Worm (Caenorhabditis elegans): Measurements from ENCODE around the gene taf-6.2.

taf-6.2 gene

DNA sequence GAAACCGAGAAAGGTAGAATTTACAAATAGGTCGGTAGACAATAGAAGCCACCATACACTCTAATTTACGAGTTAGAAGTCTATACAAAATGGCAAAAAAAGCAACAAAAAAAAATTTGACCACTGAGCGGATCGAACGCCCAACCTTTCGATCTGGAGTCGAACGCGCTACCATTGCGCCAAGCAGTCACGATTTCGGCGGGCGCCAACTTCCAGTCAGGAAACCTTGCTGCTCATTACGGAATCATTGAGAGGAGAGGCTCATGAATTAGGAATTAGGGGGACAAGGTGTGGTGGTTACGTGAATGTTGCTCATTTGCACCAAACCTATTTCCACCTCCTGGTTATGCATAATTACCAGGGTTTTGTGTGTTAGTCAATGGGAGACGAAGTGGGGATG is 12.8 kb downstream of the taf-6.2 start:
- no peak for TF ChIP-seq nhr-232 (tag; optimal IDR thresholded peaks at IDR 0.05)
- peak; percentile 15 for TF ChIP-seq ceh-31 (tag; optimal IDR thresholded peaks at IDR 0.05)
- TF ChIP-seq ceh-22 (tag; optimal IDR thresholded peaks at IDR 0.05), result no peak

DNA sequence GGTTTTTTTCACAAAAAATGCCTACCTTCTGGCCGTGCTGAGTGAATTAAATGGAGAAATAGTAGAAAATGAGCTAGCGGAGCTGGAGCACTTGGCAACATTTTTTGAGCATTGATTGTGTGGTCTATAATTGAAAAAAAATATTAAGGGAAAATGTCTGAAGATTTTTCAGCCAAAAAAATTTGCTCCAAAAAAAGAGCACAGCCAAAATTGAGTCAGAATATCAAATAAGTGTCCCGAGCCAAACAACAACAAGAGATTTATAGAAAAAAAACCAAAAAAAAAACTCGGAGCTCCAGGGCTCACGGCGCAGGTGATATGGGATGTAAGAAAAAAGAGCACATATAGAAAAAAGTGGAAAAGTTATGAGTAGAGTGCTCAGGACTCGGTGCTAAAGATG is 25.9 kb downstream of the taf-6.2 start, which contains the start of gene fmil-1:
fmil-1 (minus strand) TSS at position 101 of the 400 bp plus-strand sequence.
- TF ChIP-seq ceh-19 (GFP tag; optimal IDR thresholded peaks at IDR 0.05) (no peak), odd-2 (tag; optimal IDR thresholded peaks at IDR 0.05) (no peak), pha-2 (tag; optimal IDR thresholded peaks at IDR 0.05) (no peak), mec-3 (tag; optimal IDR thresholded peaks at IDR 0.05; ENCODE audit: borderline replicate concordance) (no peak), npax-4 (tag; optimal IDR thresholded peaks at IDR 0.05) (no peak), ztf-16 (tag; optimal IDR thresholded peaks at IDR 0.05) (no peak), ceh-24 (tag; optimal IDR thresholded peaks at IDR 0.05) (no peak), eyg-1 (tag; optimal IDR thresholded peaks at IDR 0.05) (no peak), zip-5 (tag; optimal IDR thresholded peaks at IDR 0.05) (no peak), ets-4 (tag; optimal IDR thresholded peaks at IDR 0.05) (no peak), unc-86 (tag; optimal IDR thresholded peaks at IDR 0.05) (no peak), fax-1 (tag; optimal IDR thresholded peaks at IDR 0.05) (no peak), lim-6 (tag; optimal IDR thresholded peaks at IDR 0.05) (no peak), unc-42 (tag; optimal IDR thresholded peaks at IDR 0.05) (no peak), pros-1 (tag; optimal IDR thresholded peaks at IDR 0.05) (no peak), hlh-30 (tag; optimal IDR thresholded peaks at IDR 0.05; ENCODE audit: insufficient read depth) (no peak), sdc-2 (tag; optimal IDR thresholded peaks at IDR 0.05) (no peak)

DNA sequence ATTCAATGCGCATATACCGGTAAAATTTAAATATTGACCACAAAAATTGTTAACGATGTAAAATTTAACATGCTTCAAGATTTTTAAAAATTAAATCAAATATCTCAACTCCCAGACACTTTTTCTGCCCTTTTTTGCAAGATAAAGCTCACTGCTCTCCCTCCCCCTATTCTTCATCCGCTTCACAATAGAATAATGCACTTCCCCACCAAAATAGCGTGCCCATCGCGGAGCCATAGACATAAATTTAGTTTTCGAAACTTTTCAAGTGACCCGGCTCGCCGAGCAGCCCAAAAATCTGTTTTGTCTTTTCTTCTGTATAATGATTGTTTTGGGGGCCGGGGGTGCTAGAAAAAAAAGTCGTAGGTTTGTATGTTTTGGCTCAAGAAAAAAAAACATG is 26.7 kb downstream of the taf-6.2 start:
- TF ChIP-seq ceh-34 (tag; optimal IDR thresholded peaks at IDR 0.05), result no peak
- TF ChIP-seq unc-42 (tag; optimal IDR thresholded peaks at IDR 0.05), result peak; percentile 82

DNA sequence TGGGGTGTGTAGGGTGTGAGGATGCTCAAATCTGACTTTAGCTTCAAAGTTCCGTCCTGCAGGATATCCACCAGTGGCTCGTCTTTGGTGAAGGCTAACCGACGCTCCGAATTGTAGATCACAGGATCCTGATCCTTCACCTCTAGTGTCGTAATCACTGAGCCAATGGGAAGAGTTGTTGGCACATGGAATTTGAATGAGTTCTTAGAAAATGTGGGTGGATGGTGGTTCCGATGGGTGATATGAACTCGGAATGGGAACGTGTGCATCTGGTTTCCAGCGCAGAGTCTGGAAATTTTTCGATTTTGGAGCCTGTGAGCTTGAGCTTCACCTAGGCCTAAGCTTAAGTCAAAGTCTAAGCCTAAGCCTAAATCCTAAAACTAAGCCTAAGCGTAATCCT is 28.0 kb downstream of the taf-6.2 start:
- no peak for TF ChIP-seq pha-2 (tag; optimal IDR thresholded peaks at IDR 0.05)
- no peak for TF ChIP-seq C38D4.7 (GFP tag; optimal IDR thresholded peaks at IDR 0.05)
- TF ChIP-seq madf-2 (tag; optimal IDR thresholded peaks at IDR 0.05), result no peak

DNA sequence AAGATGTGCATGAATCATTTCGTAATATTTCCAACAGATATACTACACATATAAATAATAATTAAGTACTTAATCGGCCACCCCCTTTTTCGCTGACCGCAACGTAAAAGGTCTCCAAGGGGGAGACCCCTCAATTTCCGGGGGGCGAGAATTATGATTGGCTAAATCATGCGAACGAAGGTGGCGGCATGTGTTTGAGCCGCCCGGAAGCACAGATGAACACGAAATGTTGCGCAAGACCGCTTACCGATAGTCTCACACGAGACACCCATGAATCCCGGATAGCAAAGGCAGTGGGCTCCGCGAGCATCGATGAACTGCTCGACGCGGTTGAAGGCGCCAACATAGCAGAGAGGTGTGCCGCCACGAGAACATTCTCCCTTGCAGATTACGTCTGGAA is 29.4 kb downstream of the taf-6.2 start:
- no peak for TF ChIP-seq nfya-1 (tag; optimal IDR thresholded peaks at IDR 0.05)
- TF ChIP-seq rnt-1 (tag; optimal IDR thresholded peaks at IDR 0.05), result no peak
- no peak for TF ChIP-seq zip-5 (tag; optimal IDR thresholded peaks at IDR 0.05)
- no peak for TF ChIP-seq ceh-6 (GFP tag; optimal IDR thresholded peaks at IDR 0.05)
- no peak for TF ChIP-seq ceh-22 (tag; optimal IDR thresholded peaks at IDR 0.05)
- TF ChIP-seq pax-1 (tag; optimal IDR thresholded peaks at IDR 0.05), result no peak
- no peak for TF ChIP-seq fax-1 (tag; optimal IDR thresholded peaks at IDR 0.05)
- TF ChIP-seq ceh-31 (tag; optimal IDR thresholded peaks at IDR 0.05), result no peak
- no peak for TF ChIP-seq che-1 (tag; optimal IDR thresholded peaks at IDR 0.05)

DNA sequence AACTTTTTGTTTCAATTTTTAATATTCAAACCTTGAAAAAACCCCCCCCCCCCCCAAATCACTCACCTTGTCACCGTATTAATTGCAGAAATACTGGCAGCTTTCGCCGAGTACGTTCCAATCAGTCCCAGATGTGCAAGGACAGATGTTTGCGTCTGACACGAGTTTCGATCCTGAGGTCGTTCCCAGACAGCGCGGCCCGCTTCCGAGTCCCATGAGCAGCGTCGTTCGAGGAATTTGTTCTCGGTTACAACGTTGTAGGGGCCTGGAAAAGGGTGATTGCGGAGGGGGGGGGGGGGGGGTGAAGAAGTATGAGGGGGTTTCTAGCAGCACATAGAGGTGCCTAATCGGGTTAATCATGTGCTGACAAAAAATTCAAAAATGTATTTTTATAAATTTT is 31.7 kb downstream of the taf-6.2 start:
- TF ChIP-seq pag-3 (tag; optimal IDR thresholded peaks at IDR 0.05; ENCODE audit: borderline replicate concordance), result no peak
- no peak for TF ChIP-seq eyg-1 (tag; optimal IDR thresholded peaks at IDR 0.05)
- TF ChIP-seq ceh-34 (tag; optimal IDR thresholded peaks at IDR 0.05), result no peak
- no peak for TF ChIP-seq ceh-24 (tag; optimal IDR thresholded peaks at IDR 0.05)
- TF ChIP-seq elt-4 (tag; optimal IDR thresholded peaks at IDR 0.05), result no peak
- TF ChIP-seq K09A11.1 (tag; optimal IDR thresholded peaks at IDR 0.05; ENCODE audit: insufficient read depth), result no peak
- TF ChIP-seq ahr-1 (tag; optimal IDR thresholded peaks at IDR 0.05), result no peak
- TF ChIP-seq ref-2 (tag; optimal IDR thresholded peaks at IDR 0.05), result no peak
- TF ChIP-seq pqm-1 (tag; optimal IDR thresholded peaks at IDR 0.05), result no peak
- TF ChIP-seq ceh-18 (tag; optimal IDR thresholded peaks at IDR 0.05), result no peak
- no peak for TF ChIP-seq dve-1 (tag; optimal IDR thresholded peaks at IDR 0.05)
